Fruit fly (Drosophila melanogaster) whole organism, pupa: ENCODE data around the gene topi.

ENCODE experiments used
- CG14655 ChIP-seq: fragments of 200-800 bp; sonication (Bioruptor generic); optimal IDR thresholded peaks from 3 replicates; lab custom pipeline; 2017; ENCODE audit warnings: mild to moderate bottlenecking, missing biosample characterization, missing genetic modification reagents, missing genetic modification characterization
- CG17806 ChIP-seq: fragments of 200-800 bp; sonication (Bioruptor generic); optimal IDR thresholded peaks from 2 replicates; lab custom pipeline; 2018; ENCODE audit warnings: missing biosample characterization, mild to moderate bottlenecking, missing genetic modification characterization, moderate library complexity
- CG8159 ChIP-seq: fragments of 200-800 bp; sonication (Bioruptor generic); optimal IDR thresholded peaks from 3 replicates; lab custom pipeline; 2018; ENCODE audit warnings: missing biosample characterization, mild to moderate bottlenecking, missing genetic modification characterization, moderate library complexity
- CG8301 ChIP-seq: fragments of 200-800 bp; sonication (Bioruptor generic); optimal IDR thresholded peaks from 2 replicates; lab custom pipeline; 2018; ENCODE audit warnings: missing biosample characterization, mild to moderate bottlenecking, missing genetic modification characterization
- rn ChIP-seq: fragments of 200-800 bp; sonication (Bioruptor generic); IDR thresholded peaks from 2 replicates; pipeline ENCODE4 v1.3.6; 2022; ENCODE audit warnings: missing biosample characterization, missing genetic modification characterization

DNA sequence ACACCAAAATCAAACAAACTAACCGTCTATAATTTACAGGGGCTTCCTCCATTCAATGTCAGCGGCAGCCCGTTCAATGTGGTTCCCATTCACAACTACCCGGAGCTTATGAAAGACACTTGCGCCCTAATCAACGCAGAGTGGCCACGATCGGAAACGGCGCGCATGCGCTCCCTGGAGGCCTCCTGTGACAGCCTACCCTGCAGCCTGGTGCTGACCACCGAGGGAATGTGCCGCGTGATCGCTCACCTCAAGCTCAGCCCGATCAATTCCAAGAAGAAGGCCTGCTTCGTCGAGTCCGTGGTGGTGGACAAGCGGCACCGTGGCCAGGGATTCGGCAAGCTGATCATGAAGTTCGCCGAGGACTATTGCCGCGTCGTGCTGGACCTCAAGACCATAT is 6.0 kb upstream of the topi start, which contains the start of gene MED6:
- no peak for TF ChIP-seq CG8301
- no peak for TF ChIP-seq CG17806 (tag; lab: Kevin White, UChicago)
- TF ChIP-seq rn (GFP tag; lab: Robert Waterston, UW): no peak
- no peak for TF ChIP-seq CG14655
- no peak for TF ChIP-seq CG8159
